Fruit fly (Drosophila melanogaster) whole organism, embryonic: Measurements from ENCODE around the gene CG43063.

Experiments
- Bteb2 ChIP-seq: fragments of 200-800 bp; sonication (Bioruptor generic); optimal IDR thresholded peaks from 2 replicates; lab custom pipeline; 2016; ENCODE audit warnings: missing biosample characterization, missing genetic modification characterization
- C15 ChIP-seq: fragments of 200-800 bp; sonication (Bioruptor generic); IDR thresholded peaks from 3 replicates; pipeline ENCODE4 v1.3.6; 2022; ENCODE audit warnings: missing biosample characterization, missing genetic modification characterization
- CG12236 ChIP-seq: fragments of 200-800 bp; sonication (Bioruptor generic); optimal IDR thresholded peaks from 2 replicates; lab custom pipeline; 2016; ENCODE audit warnings: missing biosample characterization, missing genetic modification characterization
- CG12659 ChIP-seq: fragments of 200-800 bp; sonication (Bioruptor generic); optimal IDR thresholded peaks from 3 replicates; lab custom pipeline; 2017; ENCODE audit warnings: mild to moderate bottlenecking, missing biosample characterization, missing genetic modification reagents, missing genetic modification characterization
- CG14050 ChIP-seq: fragments of 200-800 bp; sonication (Bioruptor generic); IDR thresholded peaks from 3 replicates; pipeline ENCODE4 v1.3.6; 2022; ENCODE audit warnings: missing biosample characterization, missing genetic modification characterization
- CG1603 ChIP-seq: fragments of 200-800 bp; sonication (Bioruptor generic); optimal IDR thresholded peaks from 2 replicates; lab custom pipeline; 2019; ENCODE audit warnings: missing biosample characterization, mild to moderate bottlenecking, missing genetic modification characterization, moderate library complexity
- CG1647 ChIP-seq: fragments of 200-800 bp; sonication (Bioruptor generic); optimal IDR thresholded peaks from 3 replicates; lab custom pipeline; 2016; ENCODE audit warnings: missing biosample characterization, missing genetic modification characterization
- CG16815 ChIP-seq: fragments of 200-800 bp; sonication (Bioruptor generic); optimal IDR thresholded peaks from 3 replicates; lab custom pipeline; 2017; ENCODE audit warnings: missing biosample characterization, mild to moderate bottlenecking, missing genetic modification characterization
- CG17802 ChIP-seq: fragments of 200-800 bp; sonication (Bioruptor generic); optimal IDR thresholded peaks from 2 replicates; lab custom pipeline; 2018; ENCODE audit warnings: missing biosample characterization, mild to moderate bottlenecking, missing genetic modification characterization, moderate library complexity
- CG18262 ChIP-seq: fragments of 200-800 bp; optimal IDR thresholded peaks from 3 replicates; lab custom pipeline; 2019; ENCODE audit warnings: missing biosample characterization, mild to moderate bottlenecking, missing genetic modification characterization, moderate library complexity
- CG2120 ChIP-seq: fragments of 200-800 bp; sonication (Bioruptor generic); optimal IDR thresholded peaks from 3 replicates; lab custom pipeline; 2016; ENCODE audit warnings: missing biosample characterization, missing genetic modification characterization
- CG30403 ChIP-seq: fragments of 200-800 bp; sonication (Bioruptor generic); optimal IDR thresholded peaks from 3 replicates; lab custom pipeline; 2016; ENCODE audit warnings: missing biosample characterization, missing genetic modification characterization
- CG3065 ChIP-seq: fragments of 200-800 bp; sonication (Bioruptor generic); optimal IDR thresholded peaks from 2 replicates; lab custom pipeline; 2016; ENCODE audit warnings: missing biosample characterization, missing genetic modification characterization
- CG3281 ChIP-seq: fragments of 200-800 bp; sonication (Bioruptor generic); optimal IDR thresholded peaks from 3 replicates; lab custom pipeline; 2017; ENCODE audit warnings: missing biosample characterization, mild to moderate bottlenecking, missing genetic modification characterization
- CG3726 ChIP-seq: fragments of 200-800 bp; sonication (Bioruptor generic); IDR thresholded peaks from 3 replicates; pipeline ENCODE4, ENCODE4 v1.3.6; 2022; ENCODE audit warnings: missing biosample characterization, missing genetic modification characterization
- CG3995 ChIP-seq: fragments of 200-800 bp; sonication (Bioruptor generic); optimal IDR thresholded peaks from 3 replicates; lab custom pipeline; 2016; ENCODE audit warnings: missing biosample characterization, missing genetic modification characterization
- CG6654 ChIP-seq: fragments of 200-800 bp; sonication (Bioruptor generic); optimal IDR thresholded peaks from 2 replicates; lab custom pipeline; 2017; ENCODE audit warnings: missing biosample characterization, mild to moderate bottlenecking, missing genetic modification characterization
- CG6683 ChIP-seq: fragments of 200-800 bp; sonication (Bioruptor generic); optimal IDR thresholded peaks from 2 replicates; lab custom pipeline; 2017; ENCODE audit warnings: missing biosample characterization, mild to moderate bottlenecking, missing genetic modification characterization, missing genetic modification reagents
- CG6765 ChIP-seq: fragments of 200-800 bp; sonication (Bioruptor generic); optimal IDR thresholded peaks from 3 replicates; lab custom pipeline; 2017; ENCODE audit warnings: missing biosample characterization, mild to moderate bottlenecking, missing genetic modification characterization
- CG6813 ChIP-seq: fragments of 200-800 bp; sonication (Bioruptor generic); optimal IDR thresholded peaks from 2 replicates; lab custom pipeline; 2017; ENCODE audit warnings: missing biosample characterization, missing genetic modification characterization, mild to moderate bottlenecking, moderate library complexity, missing genetic modification reagents
- CG7271 ChIP-seq: fragments of 200-800 bp; sonication (Bioruptor generic); optimal IDR thresholded peaks from 2 replicates; lab custom pipeline; 2018; ENCODE audit warnings: missing biosample characterization, mild to moderate bottlenecking, missing genetic modification characterization, moderate library complexity
- CG7556 ChIP-seq: fragments of 200-800 bp; sonication (Bioruptor generic); optimal IDR thresholded peaks from 2 replicates; lab custom pipeline; 2017; ENCODE audit warnings: missing biosample characterization, mild to moderate bottlenecking, missing genetic modification characterization
- CG7928 ChIP-seq: fragments of 200-800 bp; sonication (Bioruptor generic); optimal IDR thresholded peaks from 2 replicates; lab custom pipeline; 2017; ENCODE audit warnings: missing biosample characterization, mild to moderate bottlenecking, missing genetic modification characterization
- CG9727 ChIP-seq: fragments of 200-800 bp; sonication (Bioruptor generic); optimal IDR thresholded peaks from 3 replicates; lab custom pipeline; 2017; ENCODE audit warnings: missing biosample characterization, mild to moderate bottlenecking, missing genetic modification characterization
- Camta ChIP-seq: fragments of 200-800 bp; sonication (Bioruptor generic); optimal IDR thresholded peaks from 2 replicates; lab custom pipeline; 2016; ENCODE audit warnings: missing biosample characterization, missing genetic modification characterization
- Dref ChIP-seq: fragments of 200-800 bp; sonication (Bioruptor generic); IDR thresholded peaks from 2 replicates; pipeline ENCODE4 v1.3.6; 2022; ENCODE audit warnings: missing biosample characterization, missing genetic modification characterization
- Eip74EF ChIP-seq, 2 experiments: fragments of 200-800 bp in 1 of 2; fragments of >200 bp in 1 of 2; sonication (Bioruptor generic) in 1 of 2; optimal IDR thresholded peaks; 2 replicates each; lab custom pipeline; 2017 to 2019; ENCODE audit warnings: missing biosample characterization in 2 of 2, missing genetic modification characterization in 2 of 2, mild to moderate bottlenecking in 1 of 2, moderate library complexity in 1 of 2
- Elba2 ChIP-seq: fragments of 200-800 bp; sonication (Bioruptor generic); optimal IDR thresholded peaks from 3 replicates; lab custom pipeline; 2016; ENCODE audit warnings: missing biosample characterization, missing genetic modification characterization
- Gsc ChIP-seq: fragments of 200-800 bp; sonication (Bioruptor generic); IDR thresholded peaks from 2 replicates; pipeline ENCODE4 v1.3.6; 2022; ENCODE audit warnings: missing biosample characterization, missing genetic modification characterization
- HmgZ ChIP-seq: fragments of 200-800 bp; sonication (Bioruptor generic); optimal IDR thresholded peaks from 2 replicates; lab custom pipeline; 2018; ENCODE audit warnings: missing biosample characterization, mild to moderate bottlenecking, missing genetic modification characterization
- MESR4 ChIP-seq: fragments of 200-800 bp; sonication (Bioruptor generic); optimal IDR thresholded peaks from 2 replicates; lab custom pipeline; 2018; ENCODE audit warnings: missing biosample characterization, mild to moderate bottlenecking, missing genetic modification characterization, moderate library complexity
- Mes4 ChIP-seq: fragments of 200-800 bp; sonication (Bioruptor generic); optimal IDR thresholded peaks from 2 replicates; lab custom pipeline; 2016; ENCODE audit warnings: missing biosample characterization, missing genetic modification characterization
- Taf1 ChIP-seq: fragments of 200-800 bp; sonication (Bioruptor generic); IDR thresholded peaks from 2 replicates; pipeline ENCODE4 v1.3.6; 2022; ENCODE audit warnings: missing biosample characterization, missing genetic modification characterization
- Usf ChIP-seq: fragments of 200-800 bp; sonication (Bioruptor generic); optimal IDR thresholded peaks from 2 replicates; lab custom pipeline; 2017; ENCODE audit warnings: missing genotype, missing biosample characterization, missing genetic modification characterization
- YL-1 ChIP-seq: fragments of 200-800 bp; sonication (Bioruptor generic); optimal IDR thresholded peaks from 3 replicates; lab custom pipeline; 2017; ENCODE audit warnings: missing biosample characterization, mild to moderate bottlenecking, missing genetic modification characterization
- al ChIP-seq: fragments of 200-800 bp; sonication (Bioruptor generic); IDR thresholded peaks from 2 replicates; pipeline ENCODE4 v1.3.6; 2022; ENCODE audit warnings: missing biosample characterization, missing genetic modification characterization
- bbx ChIP-seq: fragments of 200-800 bp; sonication (Bioruptor generic); IDR thresholded peaks from 2 replicates; pipeline ENCODE4 v1.3.6; 2022; ENCODE audit warnings: missing biosample characterization, missing genetic modification characterization; ENCODE audit not compliant: partially characterized antibody
- crol ChIP-seq: fragments of 200-800 bp; sonication (Bioruptor generic); IDR thresholded peaks from 2 replicates; pipeline ENCODE4 v1.3.6; 2022; ENCODE audit warnings: missing biosample characterization, missing genetic modification characterization
- crp ChIP-seq, 2 experiments: fragments of 200-800 bp; sonication (Bioruptor generic); optimal IDR thresholded peaks; 2 replicates in 1 of 2; 3 replicates in 1 of 2; lab custom pipeline; 2017; ENCODE audit warnings: missing biosample characterization in 2 of 2, missing genetic modification characterization in 2 of 2, mild to moderate bottlenecking in 1 of 2, moderate library complexity in 1 of 2
- gem ChIP-seq: fragments of 200-800 bp; sonication (Bioruptor generic); optimal IDR thresholded peaks from 2 replicates; lab custom pipeline; 2019; ENCODE audit warnings: missing biosample characterization, mild to moderate bottlenecking, missing genetic modification characterization, moderate library complexity
- grau ChIP-seq: fragments of 200-800 bp; optimal IDR thresholded peaks from 3 replicates; lab custom pipeline; 2019; ENCODE audit warnings: missing biosample characterization, mild to moderate bottlenecking, missing genetic modification characterization, moderate library complexity
- hkb ChIP-seq, 2 experiments: fragments of 200-800 bp in 1 of 2; fragments of >200 bp in 1 of 2; sonication (Bioruptor generic) in 1 of 2; IDR thresholded peaks in 1 of 2; optimal IDR thresholded peaks in 1 of 2; 2 replicates each; pipeline versions ENCODE4 v1.3.6 to Lab custom; 2017 to 2022; ENCODE audit warnings: missing biosample characterization in 1 of 2, missing genetic modification characterization in 1 of 2
- kah ChIP-seq: fragments of 200-800 bp; sonication (Bioruptor generic); optimal IDR thresholded peaks from 2 replicates; lab custom pipeline; 2018; ENCODE audit warnings: missing biosample characterization, mild to moderate bottlenecking, missing genetic modification characterization
- prd ChIP-seq, 3 experiments: fragments of >200 bp in 2 of 3; fragments of 200-800 bp in 1 of 3; sonication (Bioruptor generic) in 1 of 3; optimal IDR thresholded peaks in 2 of 3; IDR thresholded peaks in 1 of 3; 2 replicates in 2 of 3; 3 replicates in 1 of 3; pipeline versions ENCODE4 v1.3.6 to Lab custom; 2017 to 2022; ENCODE audit warnings: missing biosample characterization in 1 of 3, missing genetic modification characterization in 1 of 3
- psq ChIP-seq: fragments of 200-800 bp; sonication (Bioruptor generic); optimal IDR thresholded peaks from 2 replicates; lab custom pipeline; 2017; ENCODE audit warnings: missing biosample characterization, missing genetic modification characterization
- pum ChIP-seq: fragments of 200-800 bp; sonication (Bioruptor generic); optimal IDR thresholded peaks from 2 replicates; lab custom pipeline; 2016; ENCODE audit warnings: missing biosample characterization, missing genetic modification characterization
- repo ChIP-seq: fragments of 200-800 bp; sonication (Bioruptor generic); optimal IDR thresholded peaks from 2 replicates; lab custom pipeline; 2016; ENCODE audit warnings: missing biosample characterization, missing genetic modification characterization
- row ChIP-seq: fragments of 200-800 bp; sonication (Bioruptor generic); IDR thresholded peaks from 3 replicates; pipeline ENCODE4 v1.3.6; 2022; ENCODE audit warnings: missing biosample characterization, missing genetic modification characterization
- tin ChIP-seq: fragments of 200-800 bp; sonication (Bioruptor generic); optimal IDR thresholded peaks from 3 replicates; lab custom pipeline; 2016; ENCODE audit warnings: missing biosample characterization, missing genetic modification characterization
- vvl ChIP-seq: fragments of 200-800 bp; sonication (Bioruptor generic); IDR thresholded peaks from 2 replicates; pipeline ENCODE4 v1.3.6; 2022; ENCODE audit warnings: missing biosample characterization, missing genetic modification characterization
- zfh2 ChIP-seq: fragments of 200-800 bp; sonication (Bioruptor generic); optimal IDR thresholded peaks from 2 replicates; lab custom pipeline; 2016; ENCODE audit warnings: missing biosample characterization, missing genetic modification characterization

The CG43063 gene

DNA sequence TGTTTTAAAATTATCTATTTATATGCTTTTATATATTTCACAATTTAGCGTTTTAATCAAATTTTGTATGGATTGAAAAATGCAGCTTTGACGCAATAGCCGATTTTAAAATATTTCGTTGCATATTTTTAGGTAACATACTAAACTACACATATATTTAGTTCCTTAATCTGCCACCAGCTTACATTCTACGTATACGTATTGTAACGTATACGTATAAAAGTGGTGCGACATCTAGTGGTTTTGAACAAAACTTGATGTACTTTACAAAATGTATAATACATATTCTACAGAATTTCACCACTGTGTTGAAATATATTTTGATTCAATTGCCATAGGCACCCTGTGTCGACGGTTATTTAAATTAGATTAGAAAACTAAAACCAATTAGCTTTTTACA is 7.8 kb upstream of the CG43063 start (continued):
- TF ChIP-seq HmgZ (tag; lab: Kevin White, UChicago) (peak; percentile 70), hkb (optimal IDR thresholded peaks at IDR 0.05; lab: Kevin White, UChicago) (no peak), hkb (GFP tag; IDR thresholded peaks at IDR 0.05; lab: Robert Waterston, UW) (no peak), Eip74EF (GFP tag; optimal IDR thresholded peaks at IDR 0.05; lab: Kevin White, UChicago) (no peak), CG3281 (GFP tag; lab: Kevin White, UChicago) (no peak), grau (tag; lab: Kevin White, UChicago) (peak; percentile 35), CG3065 (GFP tag; lab: Kevin White, UChicago) (no peak), CG17802 (no peak), repo (GFP tag; lab: Kevin White, UChicago) (no peak), Usf (no peak), CG1647 (GFP tag; lab: Kevin White, UChicago) (no peak), CG6765 (GFP tag; lab: Kevin White, UChicago) (no peak), CG30403 (peak; percentile 44), prd (optimal IDR thresholded peaks at IDR 0.05; lab: Kevin White, UChicago) (no peak), prd (GFP tag; IDR thresholded peaks at IDR 0.05; lab: Robert Waterston, UW) (no peak), vvl (peak; percentile 73), crp (GFP tag; optimal IDR thresholded peaks at IDR 0.05; lab: Kevin White, UChicago) (no peak), CG7928 (GFP tag; lab: Kevin White, UChicago) (no peak), CG12659 (GFP tag; lab: Kevin White, UChicago) (no peak), CG16815 (no peak), CG6813 (GFP tag; lab: Kevin White, UChicago) (no peak), CG9727 (no peak), tin (GFP tag; lab: Kevin White, UChicago) (no peak), CG2120 (GFP tag; lab: Kevin White, UChicago) (peak; percentile 46), CG7556 (no peak), gem (no peak), CG6654 (GFP tag; lab: Kevin White, UChicago) (no peak), Taf1 (no peak), Camta (GFP tag; lab: Kevin White, UChicago) (peak; percentile 13), MESR4 (GFP tag; lab: Kevin White, UChicago) (no peak), crol (no peak), CG7271 (tag; lab: Kevin White, UChicago) (no peak), CG6683 (GFP tag; lab: Kevin White, UChicago) (no peak), bbx (GFP tag; lab: Robert Waterston, UW) (peak; percentile 22; the same call in 1 of the 2 replicates), kah (GFP tag; lab: Kevin White, UChicago) (no peak), CG1603 (tag; lab: Kevin White, UChicago) (peak; percentile 56), CG14050 (GFP tag; lab: Robert Waterston, UW) (no peak), zfh2 (GFP tag; lab: Kevin White, UChicago) (no peak), Elba2 (GFP tag; lab: Kevin White, UChicago) (no peak), C15 (GFP tag; lab: Robert Waterston, UW) (no peak), pum (GFP tag; lab: Kevin White, UChicago) (no peak), Mes4 (GFP tag; lab: Kevin White, UChicago) (no peak), psq (GFP tag; lab: Kevin White, UChicago) (no peak), YL-1 (GFP tag; lab: Kevin White, UChicago) (no peak), CG3995 (GFP tag; lab: Kevin White, UChicago) (no peak), CG12236 (GFP tag; lab: Kevin White, UChicago) (no peak), Bteb2 (no peak), row (no peak), al (GFP tag; lab: Robert Waterston, UW) (no peak), Gsc (GFP tag; lab: Robert Waterston, UW) (no peak), CG3726 (GFP tag; lab: Robert Waterston, UW) (no peak), CG18262 (peak; percentile 9), Dref (GFP tag; lab: Robert Waterston, UW) (no peak)
